Worm (Caenorhabditis elegans): ENCODE measurements around the gene F10E9.1.
A peak's percentile ranks its signal among the peaks of the same experiment; 100 is the strongest.
"Not testable (repeated sequence)": the region's sequence is repeated elsewhere in the genome, so short reads cannot be mapped to it uniquely, and the experiment has no call there.

Gene F10E9.1

ce11 chrIII:8325574-8326513 is 2.9 kb downstream of the F10E9.1 start, which contains the start of gene ZC262.13:
Gene ZC262.13, plus strand, starts transcription at chrIII:8326214.
- TF ChIP-seq nfya-1 (tag; optimal IDR thresholded peaks at IDR 0.05; ENCODE audit: insufficient read depth), result no peak
- TF ChIP-seq pqm-1 (tag; optimal IDR thresholded peaks at IDR 0.05), result peak; percentile 70
- peak; percentile 49 for TF ChIP-seq pha-4 (tag; optimal IDR thresholded peaks at IDR 0.05)
- TF ChIP-seq jun-1 (tag; optimal IDR thresholded peaks at IDR 0.05), result peak; percentile 38
- TF ChIP-seq ceh-28 (tag; optimal IDR thresholded peaks at IDR 0.05), result peak; percentile 24
- TF ChIP-seq elt-2 (tag; optimal IDR thresholded peaks at IDR 0.05), result peak; percentile 91
- TF ChIP-seq unc-39 (tag; optimal IDR thresholded peaks at IDR 0.05), result no peak

ce11 chrIII:8331211-8331610 is 8.2 kb downstream of the F10E9.1 start, which contains the start of gene iglr-2:
Gene iglr-2, minus strand, starts transcription at chrIII:8331311.
- TF ChIP-seq pqm-1 (tag; optimal IDR thresholded peaks at IDR 0.05) (no peak), zag-1 (tag; optimal IDR thresholded peaks at IDR 0.05) (no peak), skn-1 (tag; optimal IDR thresholded peaks at IDR 0.05) (no peak), unc-39 (tag; optimal IDR thresholded peaks at IDR 0.05) (no peak), lin-39 (tag; optimal IDR thresholded peaks at IDR 0.05) (no peak), ceh-9 (tag; optimal IDR thresholded peaks at IDR 0.05) (no peak), nhr-25 (tag; optimal IDR thresholded peaks at IDR 0.05) (no peak), R02D3.7 (tag; optimal IDR thresholded peaks at IDR 0.05) (no peak), lin-15B (tag; optimal IDR thresholded peaks at IDR 0.05) (no peak), nhr-237 (tag; optimal IDR thresholded peaks at IDR 0.05) (no peak), nhr-67 (tag; optimal IDR thresholded peaks at IDR 0.05) (no peak), ama-1 (optimal IDR thresholded peaks at IDR 0.05) (no peak), tbx-2 (tag; optimal IDR thresholded peaks at IDR 0.05) (no peak), mml-1 (tag; optimal IDR thresholded peaks at IDR 0.05) (no peak), ceh-82 (tag; optimal IDR thresholded peaks at IDR 0.05) (no peak), ztf-11 (tag; optimal IDR thresholded peaks at IDR 0.05) (no peak), fos-1 (tag; optimal IDR thresholded peaks at IDR 0.05) (no peak), nhr-76 (tag; optimal IDR thresholded peaks at IDR 0.05) (no peak), egl-5 (tag; optimal IDR thresholded peaks at IDR 0.05) (no peak)

ce11 chrIII:8331779-8332178 is 8.8 kb downstream of the F10E9.1 start, which contains the start of the genes mrps-18A and ZC262.2:
Gene mrps-18A, minus strand, starts transcription at chrIII:8331919.
Gene ZC262.2, plus strand, starts transcription at chrIII:8332062.
- TF ChIP-seq pha-4 (tag; optimal IDR thresholded peaks at IDR 0.05) (peak; percentile 63), daf-12 (tag; optimal IDR thresholded peaks at IDR 0.05) (no peak), mdl-1 (tag; optimal IDR thresholded peaks at IDR 0.05) (no peak), nhr-23 (tag; optimal IDR thresholded peaks at IDR 0.05) (peak; percentile 5), nhr-28 (tag; optimal IDR thresholded peaks at IDR 0.05) (no peak), lin-15B (tag; optimal IDR thresholded peaks at IDR 0.05) (peak; percentile 14), nfya-1 (tag; optimal IDR thresholded peaks at IDR 0.05; ENCODE audit: insufficient read depth) (peak; percentile 76)

- TF ChIP-seq aly-2 (tag; optimal IDR thresholded peaks at IDR 0.05), result no peak
Observed at ce11 chrIII:8334432-8334831, 11.5 kb downstream of the F10E9.1 start, which contains the start of gene ZC262.4. Gene ZC262.4, minus strand, starts transcription at chrIII:8334532.

ce11 chrIII:8339372-8339771 is 16.4 kb downstream of the F10E9.1 start, which contains the start of gene clc-28:
Gene clc-28, minus strand, starts transcription at chrIII:8339472.
- not testable (repeated sequence) for TF ChIP-seq nhr-11 (tag; optimal IDR thresholded peaks at IDR 0.05); nhr-76 (tag; optimal IDR thresholded peaks at IDR 0.05); nhr-43 (tag; optimal IDR thresholded peaks at IDR 0.05; ENCODE audit: poor library complexity, severe bottlenecking)

- TF ChIP-seq unc-39, pha-4, pqm-1 (tag; optimal IDR thresholded peaks at IDR 0.05): not testable (repeated sequence)
Observed at ce11 chrIII:8344283-8344682, 21.3 kb downstream of the F10E9.1 start, which contains the start of gene ZC262.7. Gene ZC262.7, minus strand, starts transcription at chrIII:8344336.
